Worm (Caenorhabditis elegans) whole organism, late embryonic: Measurements from ENCODE around the gene adal-1.

Experiments used
- C08G9.2 ChIP-seq: sonication (generic microtip); optimal IDR thresholded peaks from 2 replicates; lab custom pipeline; 2016; ENCODE audit warnings: mild to moderate bottlenecking, missing genetic modification characterization, moderate library complexity, missing compliant biosample characterization
- C38D4.7 ChIP-seq: fragments of 200-800 bp; sonication (Bioruptor generic); optimal IDR thresholded peaks from 2 replicates; lab custom pipeline; 2018; ENCODE audit warnings: mild to moderate bottlenecking, missing genetic modification characterization, moderate library complexity, missing compliant biosample characterization
- K02D7.2 ChIP-seq: sonication (generic microtip); optimal IDR thresholded peaks from 2 replicates; lab custom pipeline; 2017; ENCODE audit warnings: mild to moderate bottlenecking, missing genetic modification characterization, missing compliant biosample characterization
- K09A11.1 ChIP-seq: sonication (generic microtip); optimal IDR thresholded peaks from 2 replicates; lab custom pipeline; 2017; ENCODE audit warnings: antibody characterized with exemption, mild to moderate bottlenecking, missing genetic modification characterization, missing compliant biosample characterization; ENCODE audit not compliant: insufficient read depth
- Y22D7AL.16 ChIP-seq: sonication (generic microtip); optimal IDR thresholded peaks from 2 replicates; lab custom pipeline; 2016; ENCODE audit warnings: missing genetic modification characterization, missing compliant biosample characterization
- ama-1 ChIP-seq: fragments of 150-350 bp; optimal IDR thresholded peaks from 2 replicates; lab custom pipeline; 2014
- ceh-19 ChIP-seq: fragments of 200-800 bp; sonication (Bioruptor generic); optimal IDR thresholded peaks from 2 replicates; lab custom pipeline; 2018; ENCODE audit warnings: mild to moderate bottlenecking, missing genetic modification characterization, missing compliant biosample characterization
- ceh-2 ChIP-seq: sonication (generic microtip); optimal IDR thresholded peaks from 2 replicates; lab custom pipeline; 2016; ENCODE audit warnings: missing genotype, missing genetic modification characterization, missing compliant biosample characterization
- ceh-22 ChIP-seq: sonication (generic microtip); optimal IDR thresholded peaks from 2 replicates; lab custom pipeline; 2017; ENCODE audit warnings: missing biosample characterization, missing genetic modification characterization
- ceh-24 ChIP-seq: sonication (generic microtip); optimal IDR thresholded peaks from 2 replicates; lab custom pipeline; 2016; ENCODE audit warnings: mild to moderate bottlenecking, missing genetic modification characterization, missing compliant biosample characterization
- ceh-30 ChIP-seq: fragments of 150-350 bp; optimal IDR thresholded peaks from 2 replicates; lab custom pipeline; 2014; ENCODE audit warnings: missing biosample characterization, missing genetic modification characterization
- ceh-31 ChIP-seq: sonication (generic microtip); optimal IDR thresholded peaks from 2 replicates; lab custom pipeline; 2016; ENCODE audit warnings: missing genetic modification characterization, missing compliant biosample characterization
- ceh-34 ChIP-seq: sonication (generic microtip); optimal IDR thresholded peaks from 2 replicates; lab custom pipeline; 2016; ENCODE audit warnings: mild to moderate bottlenecking, missing genetic modification characterization, missing compliant biosample characterization
- ceh-48 ChIP-seq: sonication (generic microtip); optimal IDR thresholded peaks from 2 replicates; lab custom pipeline; 2016; ENCODE audit warnings: missing genetic modification characterization, inconsistent platforms, missing compliant biosample characterization
- ceh-6 ChIP-seq: fragments of 200-800 bp; sonication (Bioruptor generic); optimal IDR thresholded peaks from 2 replicates; lab custom pipeline; 2018; ENCODE audit warnings: mild to moderate bottlenecking, missing genetic modification characterization, missing compliant biosample characterization
- ceh-9 ChIP-seq: sonication (generic microtip); optimal IDR thresholded peaks from 2 replicates; lab custom pipeline; 2016; ENCODE audit warnings: mild to moderate bottlenecking, missing genetic modification characterization, inconsistent platforms, missing compliant biosample characterization
- che-1 ChIP-seq: sonication (generic microtip); optimal IDR thresholded peaks from 2 replicates; lab custom pipeline; 2016; ENCODE audit warnings: mild to moderate bottlenecking, missing genetic modification characterization, missing compliant biosample characterization
- dve-1 ChIP-seq: sonication (generic microtip); optimal IDR thresholded peaks from 2 replicates; lab custom pipeline; 2017; ENCODE audit warnings: antibody characterized with exemption, mild to moderate bottlenecking, missing genetic modification characterization, missing compliant biosample characterization
- elt-2 ChIP-seq: sonication (generic microtip); optimal IDR thresholded peaks from 2 replicates; lab custom pipeline; 2016; ENCODE audit warnings: missing genetic modification reagents, missing genetic modification characterization, missing compliant biosample characterization
- ets-4 ChIP-seq: sonication (generic microtip); optimal IDR thresholded peaks from 2 replicates; lab custom pipeline; 2016; ENCODE audit warnings: missing genetic modification characterization, missing compliant biosample characterization
- fkh-6 ChIP-seq: sonication (generic microtip); optimal IDR thresholded peaks from 2 replicates; lab custom pipeline; 2016; ENCODE audit warnings: missing genetic modification characterization, missing compliant biosample characterization
- gmeb-2 ChIP-seq: sonication (generic microtip); optimal IDR thresholded peaks from 2 replicates; lab custom pipeline; 2016; ENCODE audit warnings: missing genetic modification characterization, inconsistent platforms, missing compliant biosample characterization
- hlh-13 ChIP-seq: fragments of 200-800 bp; sonication (Bioruptor generic); optimal IDR thresholded peaks from 2 replicates; lab custom pipeline; 2018; ENCODE audit warnings: mild to moderate bottlenecking, missing genetic modification characterization, missing compliant biosample characterization
- hlh-15 ChIP-seq: sonication (generic microtip); optimal IDR thresholded peaks from 2 replicates; lab custom pipeline; 2016; ENCODE audit warnings: missing genetic modification characterization, missing compliant biosample characterization
- hlh-8 ChIP-seq: sonication (generic microtip); optimal IDR thresholded peaks from 2 replicates; lab custom pipeline; 2016; ENCODE audit warnings: missing genotype, missing genetic modification characterization, missing compliant biosample characterization
- lin-11 ChIP-seq: fragments of 200-800 bp; sonication (Bioruptor generic); optimal IDR thresholded peaks from 2 replicates; lab custom pipeline; 2018; ENCODE audit warnings: mild to moderate bottlenecking, missing genetic modification characterization, missing compliant biosample characterization
- madf-2 ChIP-seq: sonication (generic microtip); optimal IDR thresholded peaks from 2 replicates; lab custom pipeline; 2017; ENCODE audit warnings: missing genetic modification characterization, missing compliant biosample characterization
- mec-3 ChIP-seq: sonication (generic microtip); optimal IDR thresholded peaks from 2 replicates; lab custom pipeline; 2016; ENCODE audit warnings: borderline replicate concordance, missing genetic modification characterization, missing compliant biosample characterization
- nfya-1 ChIP-seq: sonication (generic microtip); optimal IDR thresholded peaks from 2 replicates; lab custom pipeline; 2017; ENCODE audit warnings: missing genetic modification characterization, mild to moderate bottlenecking, missing compliant biosample characterization, antibody characterized with exemption, moderate library complexity
- nhr-11 ChIP-seq: fragments of 150-350 bp; optimal IDR thresholded peaks from 2 replicates; lab custom pipeline; 2014; ENCODE audit warnings: missing biosample characterization, missing genetic modification characterization
- npax-4 ChIP-seq: sonication (generic microtip); optimal IDR thresholded peaks from 2 replicates; lab custom pipeline; 2016; ENCODE audit warnings: missing genetic modification characterization, missing compliant biosample characterization
- odd-2 ChIP-seq: sonication (generic microtip); optimal IDR thresholded peaks from 2 replicates; lab custom pipeline; 2017; ENCODE audit warnings: antibody characterized with exemption, mild to moderate bottlenecking, missing genetic modification characterization, missing compliant biosample characterization
- pag-3 ChIP-seq: sonication (generic microtip); optimal IDR thresholded peaks from 2 replicates; lab custom pipeline; 2016; ENCODE audit warnings: missing compliant biosample characterization, missing genetic modification characterization, borderline replicate concordance
- pat-9 ChIP-seq: fragments of 200-800 bp; sonication (Bioruptor generic); optimal IDR thresholded peaks from 2 replicates; lab custom pipeline; 2018; ENCODE audit warnings: mild to moderate bottlenecking, missing genetic modification characterization, moderate library complexity, missing compliant biosample characterization
- pqm-1 ChIP-seq: sonication (generic microtip); optimal IDR thresholded peaks from 2 replicates; lab custom pipeline; 2016; ENCODE audit warnings: missing genetic modification characterization, missing compliant biosample characterization
- pros-1 ChIP-seq: fragments of 150-350 bp; optimal IDR thresholded peaks from 2 replicates; lab custom pipeline; 2014; ENCODE audit warnings: missing biosample characterization, missing genetic modification reagents, missing genetic modification characterization
- ref-2 ChIP-seq: sonication (generic microtip); optimal IDR thresholded peaks from 2 replicates; lab custom pipeline; 2016; ENCODE audit warnings: missing genetic modification characterization, missing compliant biosample characterization
- sdc-2 ChIP-seq: sonication (generic microtip); optimal IDR thresholded peaks from 2 replicates; lab custom pipeline; 2016; ENCODE audit warnings: missing genotype, missing genetic modification characterization, missing compliant biosample characterization
- sox-2 ChIP-seq: fragments of 200-800 bp; sonication (Bioruptor generic); IDR thresholded peaks from 2 replicates; pipeline ENCODE4 v1.3.6; 2022; ENCODE audit warnings: missing genetic modification reagents, missing genetic modification characterization, missing compliant biosample characterization
- sox-4 ChIP-seq: sonication (generic microtip); optimal IDR thresholded peaks from 2 replicates; lab custom pipeline; 2017; ENCODE audit warnings: mild to moderate bottlenecking, missing genetic modification characterization, inconsistent platforms, missing compliant biosample characterization
- unc-42 ChIP-seq: sonication (generic microtip); optimal IDR thresholded peaks from 2 replicates; lab custom pipeline; 2016; ENCODE audit warnings: missing genotype, missing genetic modification characterization, missing compliant biosample characterization
- unc-55 ChIP-seq: sonication (generic microtip); optimal IDR thresholded peaks from 2 replicates; lab custom pipeline; 2017; ENCODE audit warnings: missing biosample characterization, missing genetic modification reagents, missing genetic modification characterization
- zip-5 ChIP-seq: sonication (generic microtip); optimal IDR thresholded peaks from 2 replicates; lab custom pipeline; 2016; ENCODE audit warnings: missing genetic modification characterization, missing compliant biosample characterization

adal-1 gene

ce11 chrII:6853059-6853466, 40.4 kb downstream of the adal-1 start (continued):
- TF ChIP-seq ceh-34 (tag; lab: Kevin White, UChicago) (peak; percentile 75), odd-2 (tag; lab: Kevin White, UChicago) (peak; percentile 49), ceh-24 (tag; lab: Kevin White, UChicago) (peak; percentile 29), pat-9 (tag; lab: Kevin White, UChicago) (peak; percentile 83), hlh-13 (peak; percentile 68), madf-2 (tag; lab: Kevin White, UChicago) (peak; percentile 76), C38D4.7 (peak; percentile 78), pros-1 (tag; lab: Kevin White, UChicago) (peak; percentile 5), ets-4 (tag; lab: Kevin White, UChicago) (peak; percentile 4), ref-2 (tag; lab: Kevin White, UChicago) (peak; percentile 84), elt-2 (tag; lab: Kevin White, UChicago) (peak; percentile 92), fkh-6 (tag; lab: Kevin White, UChicago) (peak; percentile 80), ceh-6 (GFP tag; lab: Kevin White, UChicago) (peak; percentile 91), unc-55 (peak; percentile 14), ceh-2 (tag; lab: Kevin White, UChicago) (peak; percentile 42), pag-3 (tag; lab: Kevin White, UChicago) (no peak), hlh-8 (tag; lab: Kevin White, UChicago) (peak; percentile 83), ceh-31 (peak; percentile 73), ceh-48 (tag; lab: Kevin White, UChicago) (peak; percentile 60), nfya-1 (tag; lab: Kevin White, UChicago) (peak; percentile 64), Y22D7AL.16 (tag; lab: Kevin White, UChicago) (peak; percentile 68), lin-11 (peak; percentile 78), gmeb-2 (tag; lab: Kevin White, UChicago) (peak; percentile 71), sox-2 (GFP tag; lab: Robert Waterston, UW) (peak; percentile 78), sox-4 (tag; lab: Kevin White, UChicago) (peak; percentile 76), nhr-11 (tag; lab: Kevin White, UChicago) (no peak), che-1 (tag; lab: Kevin White, UChicago) (peak; percentile 75)

- no peak for TF ChIP-seq pqm-1
- no peak for TF ChIP-seq npax-4
- no peak for TF ChIP-seq ceh-31
- TF ChIP-seq ceh-2 (tag; lab: Kevin White, UChicago) = no peak
- no peak for TF ChIP-seq ceh-22 (tag; lab: Kevin White, UChicago)
- TF ChIP-seq unc-42 (tag; lab: Kevin White, UChicago) = no peak
- TF ChIP-seq pag-3 (tag; lab: Kevin White, UChicago) = no peak
- no peak for TF ChIP-seq C08G9.2 (tag; lab: Kevin White, UChicago)
- no peak for TF ChIP-seq K09A11.1 (tag; lab: Kevin White, UChicago)
- TF ChIP-seq madf-2 (tag; lab: Kevin White, UChicago) = no peak
- no peak for TF ChIP-seq mec-3
- TF ChIP-seq dve-1 = no peak
- no peak for TF ChIP-seq ets-4 (tag; lab: Kevin White, UChicago)
- no peak for TF ChIP-seq sdc-2
- TF ChIP-seq hlh-15 (tag; lab: Kevin White, UChicago) = no peak
- no peak for TF ChIP-seq ceh-9 (tag; lab: Kevin White, UChicago)
- TF ChIP-seq pat-9 (tag; lab: Kevin White, UChicago) = no peak
- TF ChIP-seq Y22D7AL.16 (tag; lab: Kevin White, UChicago) = no peak
- no peak for TF ChIP-seq ama-1 (lab: Kevin White, UChicago)
These were observed 41.5 kb downstream of the adal-1 start, which contains the start of gene C04A2.15 for ce11 chrII:6851938-6852337. Gene C04A2.15, plus strand, starts transcription at chrII:6852236.

- TF ChIP-seq K02D7.2 (tag; lab: Kevin White, UChicago) (no peak), zip-5 (tag; lab: Kevin White, UChicago) (no peak), ceh-31 (no peak), ceh-30 (tag; lab: Kevin White, UChicago) (no peak), ceh-19 (GFP tag; lab: Kevin White, UChicago) (no peak), sox-2 (GFP tag; lab: Robert Waterston, UW) (no peak), nhr-11 (tag; lab: Kevin White, UChicago) (no peak)
These were observed 44.1 kb downstream of the adal-1 start for ce11 chrII:6849308-6849707.
